Fruit fly (Drosophila melanogaster) whole organism: Measurements from ENCODE around the gene Mur18B.

Experiments
- Dll ChIP-seq: fragments of >200 bp; optimal IDR thresholded peaks from 2 replicates; lab custom pipeline; 2017
- psq ChIP-seq: fragments of >200 bp; optimal IDR thresholded peaks from 2 replicates; lab custom pipeline; 2017
- usp ChIP-seq: fragments of >200 bp; optimal IDR thresholded peaks from 2 replicates; lab custom pipeline; 2017; ENCODE audit warnings: missing biosample characterization, missing genetic modification characterization, mixed read lengths

DNA sequence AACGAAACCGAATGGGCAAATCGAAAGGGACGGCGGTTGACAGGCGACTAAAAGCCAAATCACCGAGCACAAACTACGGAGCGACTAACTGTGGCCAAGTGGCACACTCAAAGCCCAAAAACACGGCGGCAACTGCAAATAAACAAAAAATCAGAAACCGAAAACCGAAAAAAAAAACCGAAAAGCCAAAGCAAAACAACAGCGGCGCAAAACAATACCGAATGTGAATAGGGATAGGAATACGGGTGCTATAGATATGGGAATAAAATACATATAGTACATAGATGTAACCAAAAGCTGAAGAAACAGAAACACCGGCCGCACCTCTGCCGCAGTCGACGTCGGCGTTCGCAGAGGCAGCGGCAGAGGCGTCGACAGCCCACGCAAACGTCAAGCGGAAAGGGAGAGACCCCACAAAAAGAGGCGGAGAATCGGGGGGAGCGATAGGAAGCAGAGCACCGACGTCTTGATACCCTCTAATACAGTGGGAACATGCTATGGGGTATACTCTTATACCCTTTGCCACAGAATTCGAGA lies 46.0 kb upstream of the Mur18B start, which contains the start of gene RhoGAP18B:
- TF ChIP-seq psq (lab: Kevin White, UChicago) (no peak), usp (GFP tag; lab: Kevin White, UChicago) (no peak), Dll (lab: Kevin White, UChicago) (no peak)
